Worm (Caenorhabditis elegans) whole organism, L2 larva: ENCODE measurements around the gene T10B9.9.

Source experiments
- C34F6.9 ChIP-seq: fragments of 150-350 bp; optimal IDR thresholded peaks from 2 replicates; lab custom pipeline; 2014; ENCODE audit warnings: missing biosample characterization, missing genetic modification characterization
- ZK546.5 ChIP-seq: sonication (generic microtip); optimal IDR thresholded peaks from 2 replicates; lab custom pipeline; 2017; ENCODE audit warnings: missing biosample characterization, missing genetic modification characterization
- egl-27 ChIP-seq: sonication (generic microtip); optimal IDR thresholded peaks from 3 replicates; lab custom pipeline; 2017; ENCODE audit warnings: missing biosample characterization, missing genetic modification reagents, missing genetic modification characterization
- nhr-11 ChIP-seq: fragments of 150-350 bp; optimal IDR thresholded peaks from 2 replicates; lab custom pipeline; 2014; ENCODE audit warnings: missing biosample characterization, missing genetic modification characterization
- nhr-23 ChIP-seq: fragments of 150-350 bp; optimal IDR thresholded peaks from 2 replicates; lab custom pipeline; 2014; ENCODE audit warnings: missing biosample characterization, missing genetic modification reagents, missing genetic modification characterization
- unc-55 ChIP-seq: fragments of 150-350 bp; sonication (generic microtip); optimal IDR thresholded peaks from 3 replicates; lab custom pipeline; 2014; ENCODE audit warnings: missing biosample characterization, missing genetic modification reagents, missing genetic modification characterization

- TF ChIP-seq C34F6.9 (tag; lab: Kevin White, UChicago), result no peak
- no peak for TF ChIP-seq nhr-11
- no peak for TF ChIP-seq egl-27 (tag; lab: Kevin White, UChicago)
- no peak for TF ChIP-seq unc-55 (GFP tag; lab: Kevin White, UChicago)
- TF ChIP-seq ZK546.5, result no peak
- TF ChIP-seq nhr-23 (tag; lab: Kevin White, UChicago), result no peak
These were observed 45.8 kb downstream of the T10B9.9 start for ce11 chrII:9729866-9730265.
